Worm (Caenorhabditis elegans) whole organism, L4 larva: ENCODE measurements around the gene fbxb-78.

Source experiments
- D1046.2 ChIP-seq: fragments of 200-800 bp; sonication (Bioruptor generic); IDR thresholded peaks from 2 replicates; pipeline ENCODE4 v1.3.6; 2022; ENCODE audit warnings: missing genetic modification characterization, missing compliant biosample characterization
- F26F4.8 ChIP-seq: fragments of 200-800 bp; sonication (Bioruptor generic); conservative IDR thresholded peaks from 2 replicates; pipeline ENCODE4 v1.3.6; 2022; ENCODE audit warnings: missing genetic modification characterization, missing compliant biosample characterization
- F37D6.2 ChIP-seq: sonication (generic microtip); optimal IDR thresholded peaks from 2 replicates; lab custom pipeline; 2016; ENCODE audit warnings: mild to moderate bottlenecking, missing genetic modification characterization, missing compliant biosample characterization
- F44E2.7 ChIP-seq: fragments of 200-800 bp; sonication (Bioruptor generic); IDR thresholded peaks from 2 replicates; pipeline ENCODE4 v2.1.2; 2022; ENCODE audit warnings: missing genetic modification characterization, missing compliant biosample characterization
- F49E8.2 ChIP-seq: sonication (generic microtip); optimal IDR thresholded peaks from 2 replicates; lab custom pipeline; 2016; ENCODE audit warnings: missing compliant biosample characterization, mild to moderate bottlenecking, missing genetic modification characterization, borderline replicate concordance
- R02D3.7 ChIP-seq: fragments of 150-350 bp; sonication (generic microtip); optimal IDR thresholded peaks from 3 replicates; lab custom pipeline; 2014; ENCODE audit warnings: missing biosample characterization, missing genetic modification characterization
- T20F7.1 ChIP-seq: fragments of 200-800 bp; sonication (Bioruptor generic); optimal IDR thresholded peaks from 2 replicates; lab custom pipeline; 2018; ENCODE audit warnings: mild to moderate bottlenecking, missing genetic modification characterization, missing compliant biosample characterization
- Y105C5A.15 ChIP-seq: fragments of 200-800 bp; sonication (Bioruptor generic); IDR thresholded peaks from 2 replicates; pipeline ENCODE4 v1.3.6; 2022; ENCODE audit warnings: missing genetic modification characterization, missing compliant biosample characterization
- Y48G9A.11 ChIP-seq: fragments of 200-800 bp; sonication (Bioruptor generic); IDR thresholded peaks from 2 replicates; pipeline ENCODE4 v1.3.6; 2022; ENCODE audit warnings: missing genetic modification reagents, missing genetic modification characterization, missing compliant biosample characterization
- Y5F2A.4 ChIP-seq: fragments of 200-800 bp; sonication (Bioruptor generic); optimal IDR thresholded peaks from 2 replicates; lab custom pipeline; 2018; ENCODE audit warnings: mild to moderate bottlenecking, missing genetic modification characterization, missing compliant biosample characterization
- Y75B8A.6 ChIP-seq: fragments of 200-800 bp; sonication (Bioruptor generic); IDR thresholded peaks from 2 replicates; pipeline ENCODE4 v1.3.6; 2022; ENCODE audit warnings: missing genetic modification reagents, missing genetic modification characterization, missing compliant biosample characterization
- ZK337.2 ChIP-seq: fragments of 200-800 bp; sonication (Bioruptor generic); IDR thresholded peaks from 2 replicates; pipeline ENCODE4 v1.3.6; 2022; ENCODE audit warnings: missing genetic modification reagents, missing genetic modification characterization, missing compliant biosample characterization
- ama-1 ChIP-seq: fragments of 150-350 bp; optimal IDR thresholded peaks from 2 replicates; lab custom pipeline; 2014; ENCODE audit warnings: inconsistent platforms, mixed read lengths
- attf-4 ChIP-seq: sonication (generic microtip); optimal IDR thresholded peaks from 3 replicates; lab custom pipeline; 2017; ENCODE audit warnings: missing biosample characterization, missing genetic modification characterization
- ceh-20 ChIP-seq: fragments of 200-800 bp; sonication (Bioruptor generic); IDR thresholded peaks from 2 replicates; pipeline ENCODE4 v1.3.6; 2022; ENCODE audit warnings: missing genetic modification reagents, missing genetic modification characterization, missing compliant biosample characterization
- ceh-28 ChIP-seq: fragments of 150-350 bp; optimal IDR thresholded peaks from 2 replicates; lab custom pipeline; 2014; ENCODE audit warnings: missing biosample characterization, missing genetic modification reagents, missing genetic modification characterization
- ceh-32 ChIP-seq: sonication (generic microtip); optimal IDR thresholded peaks from 2 replicates; lab custom pipeline; 2016; ENCODE audit warnings: mild to moderate bottlenecking, missing genetic modification characterization, missing compliant biosample characterization; ENCODE audit not compliant: poor library complexity
- ceh-62 ChIP-seq: sonication (generic microtip); optimal IDR thresholded peaks from 2 replicates; lab custom pipeline; 2017; ENCODE audit warnings: missing biosample characterization, missing genetic modification characterization
- ceh-82 ChIP-seq: sonication (generic microtip); optimal IDR thresholded peaks from 2 replicates; lab custom pipeline; 2017; ENCODE audit warnings: missing biosample characterization, missing genetic modification characterization
- cey-2 ChIP-seq: sonication (generic microtip); optimal IDR thresholded peaks from 3 replicates; lab custom pipeline; 2017; ENCODE audit warnings: missing genetic modification characterization, mild to moderate bottlenecking, missing compliant biosample characterization, antibody characterized with exemption, borderline replicate concordance; ENCODE audit not compliant: insufficient read depth
- daf-8 ChIP-seq: fragments of 200-800 bp; sonication (Bioruptor generic); IDR thresholded peaks from 2 replicates; pipeline ENCODE4 v1.3.6; 2022; ENCODE audit warnings: missing genetic modification characterization, missing compliant biosample characterization
- dmd-6 ChIP-seq: fragments of 200-800 bp; sonication (Bioruptor generic); IDR thresholded peaks from 2 replicates; pipeline ENCODE4 v1.3.6; 2022; ENCODE audit warnings: missing genetic modification reagents, missing genetic modification characterization, missing compliant biosample characterization
- dmd-8 ChIP-seq: fragments of 200-800 bp; sonication (Bioruptor generic); IDR thresholded peaks from 2 replicates; pipeline ENCODE4 v1.3.6; 2022; ENCODE audit warnings: missing genetic modification characterization, missing compliant biosample characterization
- dpl-1 ChIP-seq: fragments of 150-350 bp; optimal IDR thresholded peaks from 2 replicates; lab custom pipeline; 2014; ENCODE audit warnings: missing biosample characterization, missing genetic modification reagents, missing genetic modification characterization
- dve-1 ChIP-seq: sonication (generic microtip); optimal IDR thresholded peaks from 2 replicates; lab custom pipeline; 2017; ENCODE audit warnings: antibody characterized with exemption, mild to moderate bottlenecking, missing genetic modification characterization, missing compliant biosample characterization; ENCODE audit not compliant: insufficient read depth
- egl-43 ChIP-seq: fragments of 200-800 bp; sonication (Bioruptor generic); IDR thresholded peaks from 2 replicates; pipeline ENCODE4 v1.3.6; 2022; ENCODE audit warnings: missing genetic modification reagents, missing genetic modification characterization, missing compliant biosample characterization
- hlh-11 ChIP-seq: fragments of 200-800 bp; sonication (Bioruptor generic); optimal IDR thresholded peaks from 2 replicates; lab custom pipeline; 2018; ENCODE audit warnings: mild to moderate bottlenecking, missing genetic modification characterization, missing compliant biosample characterization
- lim-7 ChIP-seq: fragments of 200-800 bp; sonication (Bioruptor generic); IDR thresholded peaks from 2 replicates; pipeline ENCODE4 v1.3.6; 2022; ENCODE audit warnings: missing genetic modification characterization, missing compliant biosample characterization
- lin-13 ChIP-seq: fragments of 150-350 bp; optimal IDR thresholded peaks from 2 replicates; lab custom pipeline; 2014; ENCODE audit warnings: missing biosample characterization, missing genetic modification reagents, missing genetic modification characterization
- lin-38 ChIP-seq: fragments of 200-800 bp; sonication (Bioruptor generic); IDR thresholded peaks from 2 replicates; pipeline ENCODE4 v1.3.6; 2022; ENCODE audit warnings: missing genetic modification reagents, missing genetic modification characterization, missing compliant biosample characterization
- lir-3 ChIP-seq: sonication (generic microtip); optimal IDR thresholded peaks from 2 replicates; lab custom pipeline; 2016; ENCODE audit warnings: mild to moderate bottlenecking, missing genetic modification characterization, missing compliant biosample characterization
- madf-9 ChIP-seq: fragments of 200-800 bp; sonication (Bioruptor generic); conservative IDR thresholded peaks from 2 replicates; pipeline ENCODE4 v1.3.6; 2022; ENCODE audit warnings: missing genetic modification reagents, missing genetic modification characterization, missing compliant biosample characterization
- nhr-102 ChIP-seq: sonication (generic microtip); optimal IDR thresholded peaks from 2 replicates; lab custom pipeline; 2016; ENCODE audit warnings: mild to moderate bottlenecking, missing genetic modification characterization, moderate library complexity, missing compliant biosample characterization
- nhr-11 ChIP-seq: fragments of 150-350 bp; optimal IDR thresholded peaks from 2 replicates; lab custom pipeline; 2014; ENCODE audit warnings: missing biosample characterization, missing genetic modification characterization
- nhr-25 ChIP-seq: sonication (generic microtip); optimal IDR thresholded peaks from 2 replicates; lab custom pipeline; 2017; ENCODE audit warnings: missing genetic modification characterization, mild to moderate bottlenecking, missing compliant biosample characterization, antibody characterized with exemption, moderate library complexity, borderline replicate concordance; ENCODE audit not compliant: insufficient read depth
- nhr-28 ChIP-seq: fragments of 150-350 bp; optimal IDR thresholded peaks from 2 replicates; lab custom pipeline; 2014; ENCODE audit warnings: missing biosample characterization, missing genetic modification characterization
- nhr-41 ChIP-seq: fragments of 200-800 bp; sonication (Bioruptor generic); IDR thresholded peaks from 2 replicates; pipeline ENCODE4 v1.3.6; 2022; ENCODE audit warnings: missing genetic modification reagents, missing genetic modification characterization, missing compliant biosample characterization
- nhr-42 ChIP-seq: fragments of 200-800 bp; sonication (Bioruptor generic); IDR thresholded peaks from 2 replicates; pipeline ENCODE4 v1.3.6; 2022; ENCODE audit warnings: missing genetic modification characterization, missing compliant biosample characterization
- nhr-76 ChIP-seq: fragments of 150-350 bp; optimal IDR thresholded peaks from 2 replicates; lab custom pipeline; 2014; ENCODE audit warnings: missing biosample characterization, missing genetic modification characterization
- nhr-77 ChIP-seq: fragments of 150-350 bp; optimal IDR thresholded peaks from 2 replicates; lab custom pipeline; 2014; ENCODE audit warnings: missing biosample characterization, missing genetic modification characterization
- rbr-2 ChIP-seq: sonication (generic microtip); optimal IDR thresholded peaks from 2 replicates; lab custom pipeline; 2016; ENCODE audit warnings: missing genotype, missing genetic modification characterization, missing compliant biosample characterization
- saeg-2 ChIP-seq: fragments of 200-800 bp; sonication (Bioruptor generic); IDR thresholded peaks from 2 replicates; pipeline ENCODE4 v1.3.6; 2022; ENCODE audit warnings: missing genetic modification reagents, missing genetic modification characterization, missing compliant biosample characterization
- snpc-1.2 ChIP-seq: fragments of 200-800 bp; sonication (Bioruptor generic); IDR thresholded peaks from 2 replicates; pipeline ENCODE4 v1.3.6; 2022; ENCODE audit warnings: missing genetic modification reagents, missing genetic modification characterization, missing compliant biosample characterization
- snpc-4 ChIP-seq: fragments of 150-350 bp; optimal IDR thresholded peaks from 2 replicates; lab custom pipeline; 2014; ENCODE audit warnings: missing biosample characterization, missing genetic modification characterization
- spr-3 ChIP-seq: fragments of 200-800 bp; sonication (Bioruptor generic); optimal IDR thresholded peaks from 2 replicates; lab custom pipeline; 2018; ENCODE audit warnings: mild to moderate bottlenecking, missing genetic modification characterization, missing compliant biosample characterization
- tag-97 ChIP-seq: fragments of 200-800 bp; sonication (Bioruptor generic); IDR thresholded peaks from 2 replicates; pipeline ENCODE4 v1.3.6; 2022; ENCODE audit warnings: missing genetic modification characterization, missing compliant biosample characterization
- unc-39 ChIP-seq: sonication (generic microtip); optimal IDR thresholded peaks from 2 replicates; lab custom pipeline; 2017; ENCODE audit warnings: missing biosample characterization, missing genetic modification characterization
- vab-7 ChIP-seq: fragments of 200-800 bp; sonication (Bioruptor generic); IDR thresholded peaks from 2 replicates; pipeline ENCODE4 v1.3.6; 2022; ENCODE audit warnings: missing genetic modification reagents, missing genetic modification characterization, missing compliant biosample characterization
- zag-1 ChIP-seq: fragments of 150-350 bp; optimal IDR thresholded peaks from 2 replicates; lab custom pipeline; 2014; ENCODE audit warnings: missing biosample characterization, missing genetic modification characterization
- zip-11 ChIP-seq: fragments of 200-800 bp; sonication (Bioruptor generic); IDR thresholded peaks from 2 replicates; pipeline ENCODE4 v1.3.6; 2022; ENCODE audit warnings: missing genetic modification characterization, missing compliant biosample characterization
- ztf-11 ChIP-seq: fragments of 150-350 bp; optimal IDR thresholded peaks from 2 replicates; lab custom pipeline; 2014; ENCODE audit warnings: missing biosample characterization, missing genetic modification characterization

The fbxb-78 gene

DNA sequence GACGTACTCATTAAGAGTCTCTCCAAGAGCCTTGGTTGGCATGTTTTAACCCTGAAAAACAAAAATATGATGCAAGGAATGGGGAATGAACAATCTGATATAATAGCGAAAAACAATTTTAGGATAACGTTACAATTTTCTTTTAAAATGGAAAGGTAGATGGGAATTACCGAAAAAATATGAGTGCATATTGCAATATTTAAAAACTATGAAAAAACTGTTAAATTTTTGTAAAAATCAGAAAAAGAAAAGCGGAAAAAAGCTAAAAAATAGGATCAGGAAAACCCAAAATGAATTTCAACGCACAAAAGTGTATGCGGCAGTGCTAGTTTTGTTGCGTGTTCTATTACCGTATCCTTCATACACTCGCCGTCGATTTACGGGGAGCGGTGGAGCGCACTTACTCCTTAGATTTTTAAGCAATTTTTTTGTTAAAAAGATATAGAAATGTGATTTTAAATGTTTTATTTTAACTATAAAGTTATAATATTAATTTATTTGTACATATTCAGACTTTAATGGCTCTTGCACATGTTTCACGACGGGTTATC is 12.4 kb downstream of the fbxb-78 start, which contains the start of the genes rpl-20 and Y17G9B.5:
TSS of gene rpl-20 (minus strand) at position 51 of the 551 bp plus-strand sequence.
TSS of gene Y17G9B.5 (plus strand) at position 513 of the 551 bp plus-strand sequence.
- TF ChIP-seq Y105C5A.15 (GFP tag; lab: Robert Waterston, UW) (no peak), R02D3.7 (tag; lab: Kevin White, UChicago) (peak; percentile 100), cey-2 (tag; lab: Kevin White, UChicago) (peak; percentile 93), F37D6.2 (peak; percentile 98), dve-1 (peak; percentile 100), ceh-82 (tag; lab: Kevin White, UChicago) (peak; percentile 40), F26F4.8 (no peak), unc-39 (tag; lab: Kevin White, UChicago) (no peak), nhr-42 (GFP tag; lab: Robert Waterston, UW) (peak; percentile 99), rbr-2 (tag; lab: Kevin White, UChicago) (peak; percentile 100), dpl-1 (GFP tag; lab: Kevin White, UChicago) (peak; percentile 99), dmd-8 (peak; percentile 46; the same call in 1 of the 2 replicates), zip-11 (GFP tag; lab: Robert Waterston, UW) (0 out of 2 replicates have a peak, but pooled peaks have one; percentile 75), ZK337.2 (peak; percentile 93), saeg-2 (peak; percentile 99), Y5F2A.4 (GFP tag; lab: Kevin White, UChicago) (peak; percentile 97), snpc-4 (tag; lab: Kevin White, UChicago) (peak; percentile 65), spr-3 (GFP tag; lab: Kevin White, UChicago) (peak; percentile 100), ceh-28 (tag; lab: Kevin White, UChicago) (peak; percentile 74), vab-7 (GFP tag; lab: Robert Waterston, UW) (peak; percentile 99), lim-7 (peak; percentile 81), ceh-32 (tag; lab: Kevin White, UChicago) (peak; percentile 88), hlh-11 (peak; percentile 100), ceh-62 (tag; lab: Kevin White, UChicago) (peak; percentile 16), snpc-1.2 (GFP tag; lab: Robert Waterston, UW) (peak; percentile 97), D1046.2 (GFP tag; lab: Robert Waterston, UW) (peak; percentile 97), egl-43 (peak; percentile 98), daf-8 (peak; percentile 95), nhr-28 (tag; lab: Kevin White, UChicago) (peak; percentile 98), nhr-41 (GFP tag; lab: Robert Waterston, UW) (peak; percentile 97), nhr-11 (tag; lab: Kevin White, UChicago) (peak; percentile 100), dmd-6 (GFP tag; lab: Robert Waterston, UW) (peak; percentile 100), nhr-77 (tag; lab: Kevin White, UChicago) (peak; percentile 100), nhr-76 (tag; lab: Kevin White, UChicago) (peak; percentile 90), nhr-25 (tag; lab: Kevin White, UChicago) (peak; percentile 97), madf-9 (peak; percentile 98), zag-1 (tag; lab: Kevin White, UChicago) (peak; percentile 88), F49E8.2 (peak; percentile 98), nhr-102 (tag; lab: Kevin White, UChicago) (peak; percentile 99), Y48G9A.11 (GFP tag; lab: Robert Waterston, UW) (peak; percentile 95), lir-3 (tag; lab: Kevin White, UChicago) (peak; percentile 89), lin-13 (GFP tag; lab: Kevin White, UChicago) (peak; percentile 99), ztf-11 (tag; lab: Kevin White, UChicago) (peak; percentile 38), T20F7.1 (GFP tag; lab: Kevin White, UChicago) (peak; percentile 98), tag-97 (GFP tag; lab: Robert Waterston, UW) (peak; percentile 94; the same call in 1 of the 2 replicates), ama-1 (peak; percentile 92), ceh-20 (GFP tag; lab: Robert Waterston, UW) (peak; percentile 100), F44E2.7 (GFP tag; lab: Robert Waterston, UW) (peak; percentile 91), attf-4 (peak; percentile 80), Y75B8A.6 (GFP tag; lab: Robert Waterston, UW) (peak; percentile 99), lin-38 (GFP tag; lab: Robert Waterston, UW) (peak; percentile 100)
